Fruit fly (Drosophila melanogaster) whole organism, embryonic: Measurements from ENCODE around the gene CG14341.

Experiments
- Abd-B ChIP-seq: fragments of 200-800 bp; sonication (Bioruptor generic); optimal IDR thresholded peaks from 2 replicates; lab custom pipeline; 2018; ENCODE audit warnings: missing biosample characterization, mild to moderate bottlenecking, missing genetic modification characterization, moderate library complexity
- Ada2b ChIP-seq: fragments of 200-800 bp; sonication (Bioruptor generic); IDR thresholded peaks from 2 replicates; pipeline ENCODE4 v1.3.6; 2022; ENCODE audit warnings: missing biosample characterization, missing genetic modification characterization
- Bteb2 ChIP-seq: fragments of 200-800 bp; sonication (Bioruptor generic); optimal IDR thresholded peaks from 2 replicates; lab custom pipeline; 2016; ENCODE audit warnings: missing biosample characterization, missing genetic modification characterization
- CG10147 ChIP-seq: fragments of 200-800 bp; sonication (Bioruptor generic); optimal IDR thresholded peaks from 2 replicates; lab custom pipeline; 2019; ENCODE audit warnings: missing biosample characterization, mild to moderate bottlenecking, missing genetic modification characterization, moderate library complexity
- CG10959 ChIP-seq: fragments of 200-800 bp; sonication (Bioruptor generic); IDR thresholded peaks from 2 replicates; pipeline ENCODE4 v1.3.6; 2022; ENCODE audit warnings: missing biosample characterization, missing genetic modification characterization
- CG12769 ChIP-seq: fragments of 200-800 bp; sonication (Bioruptor generic); optimal IDR thresholded peaks from 2 replicates; lab custom pipeline; 2019; ENCODE audit warnings: missing biosample characterization, mild to moderate bottlenecking, missing genetic modification characterization, moderate library complexity
- CG13296 ChIP-seq: fragments of 200-800 bp; sonication (Bioruptor generic); optimal IDR thresholded peaks from 3 replicates; lab custom pipeline; 2018; ENCODE audit warnings: missing biosample characterization, mild to moderate bottlenecking, missing genetic modification characterization
- CG15514 ChIP-seq: fragments of 200-800 bp; sonication (Bioruptor generic); optimal IDR thresholded peaks from 3 replicates; lab custom pipeline; 2017; ENCODE audit warnings: missing biosample characterization, missing genetic modification characterization, mild to moderate bottlenecking, moderate library complexity, missing genetic modification reagents
- CG1602 ChIP-seq: fragments of 200-800 bp; sonication (Bioruptor generic); optimal IDR thresholded peaks from 3 replicates; lab custom pipeline; 2016; ENCODE audit warnings: missing biosample characterization, missing genetic modification characterization
- CG16813 ChIP-seq: fragments of 200-800 bp; sonication (Bioruptor generic); IDR thresholded peaks from 3 replicates; pipeline ENCODE4 v1.3.6; 2022; ENCODE audit warnings: missing biosample characterization, missing genetic modification characterization; ENCODE audit not compliant: partially characterized antibody
- CG17186 ChIP-seq: fragments of 200-800 bp; sonication (Bioruptor generic); optimal IDR thresholded peaks from 3 replicates; lab custom pipeline; 2017; ENCODE audit warnings: missing biosample characterization, missing genetic modification reagents, missing genetic modification characterization
- CG17912 ChIP-seq: fragments of 200-800 bp; sonication (Bioruptor generic); optimal IDR thresholded peaks from 2 replicates; lab custom pipeline; 2018; ENCODE audit warnings: missing biosample characterization, mild to moderate bottlenecking, missing genetic modification characterization
- CG2129 ChIP-seq: fragments of 200-800 bp; sonication (Bioruptor generic); IDR thresholded peaks from 2 replicates; pipeline ENCODE4 v1.3.6; 2022; ENCODE audit warnings: missing biosample characterization, missing genetic modification characterization; ENCODE audit not compliant: partially characterized antibody
- CG2678 ChIP-seq: fragments of 200-800 bp; sonication (Bioruptor generic); optimal IDR thresholded peaks from 3 replicates; lab custom pipeline; 2019; ENCODE audit warnings: missing biosample characterization, mild to moderate bottlenecking, missing genetic modification characterization, moderate library complexity
- CG3163 ChIP-seq: fragments of 200-800 bp; sonication (Bioruptor generic); optimal IDR thresholded peaks from 3 replicates; lab custom pipeline; 2016; ENCODE audit warnings: missing biosample characterization, missing genetic modification characterization
- CG4854 ChIP-seq: fragments of 200-800 bp; sonication (Bioruptor generic); optimal IDR thresholded peaks from 2 replicates; lab custom pipeline; 2016; ENCODE audit warnings: missing biosample characterization, missing genetic modification characterization, inconsistent platforms
- CG6654 ChIP-seq: fragments of 200-800 bp; sonication (Bioruptor generic); optimal IDR thresholded peaks from 2 replicates; lab custom pipeline; 2017; ENCODE audit warnings: missing biosample characterization, mild to moderate bottlenecking, missing genetic modification characterization
- CG7839 ChIP-seq: fragments of 200-800 bp; sonication (Bioruptor generic); optimal IDR thresholded peaks from 3 replicates; lab custom pipeline; 2018; ENCODE audit warnings: missing biosample characterization, mild to moderate bottlenecking, missing genetic modification characterization, moderate library complexity
- CG9817 ChIP-seq: fragments of 200-800 bp; sonication (Bioruptor generic); optimal IDR thresholded peaks from 2 replicates; lab custom pipeline; 2018; ENCODE audit warnings: missing biosample characterization, mild to moderate bottlenecking, missing genetic modification characterization, moderate library complexity
- CoRest ChIP-seq: fragments of 200-800 bp; sonication (Bioruptor generic); optimal IDR thresholded peaks from 3 replicates; lab custom pipeline; 2018; ENCODE audit warnings: missing biosample characterization, mild to moderate bottlenecking, missing genetic modification characterization, moderate library complexity
- Dbx ChIP-seq: fragments of 200-800 bp; sonication (Bioruptor generic); IDR thresholded peaks from 3 replicates; pipeline ENCODE4 v1.3.6; 2022; ENCODE audit warnings: missing biosample characterization, missing genetic modification characterization
- Dref ChIP-seq: fragments of 200-800 bp; sonication (Bioruptor generic); IDR thresholded peaks from 2 replicates; pipeline ENCODE4 v1.3.6; 2022; ENCODE audit warnings: missing biosample characterization, missing genetic modification characterization
- Elba2 ChIP-seq: fragments of 200-800 bp; sonication (Bioruptor generic); optimal IDR thresholded peaks from 3 replicates; lab custom pipeline; 2016; ENCODE audit warnings: missing biosample characterization, missing genetic modification characterization
- Ets97D ChIP-seq: fragments of 200-800 bp; sonication (Bioruptor generic); optimal IDR thresholded peaks from 3 replicates; lab custom pipeline; 2016; ENCODE audit warnings: missing biosample characterization, missing genetic modification characterization
- HmgD ChIP-seq: fragments of 200-800 bp; sonication (Bioruptor generic); optimal IDR thresholded peaks from 3 replicates; lab custom pipeline; 2016; ENCODE audit warnings: missing biosample characterization, missing genetic modification characterization
- Hr39 ChIP-seq: fragments of >200 bp; optimal IDR thresholded peaks from 2 replicates; lab custom pipeline; 2017
- Hr51 ChIP-seq, 2 experiments: fragments of 200-800 bp; sonication (Bioruptor generic); optimal IDR thresholded peaks; 2 replicates in 1 of 2; 3 replicates in 1 of 2; lab custom pipeline; 2016 to 2018; ENCODE audit warnings: missing biosample characterization in 2 of 2, missing genetic modification characterization in 2 of 2, mild to moderate bottlenecking in 1 of 2, moderate library complexity in 1 of 2
- Hr78 ChIP-seq, 2 experiments: fragments of 200-800 bp in 1 of 2; fragments of >200 bp in 1 of 2; sonication (Bioruptor generic) in 1 of 2; optimal IDR thresholded peaks; 2 replicates each; lab custom pipeline; 2017 to 2019; ENCODE audit warnings: missing biosample characterization in 2 of 2, missing genetic modification characterization in 2 of 2, mild to moderate bottlenecking in 1 of 2, moderate library complexity in 1 of 2
- MBD-R2 ChIP-seq: fragments of 200-800 bp; sonication (Bioruptor generic); IDR thresholded peaks from 2 replicates; pipeline ENCODE4 v1.3.6; 2022; ENCODE audit warnings: missing biosample characterization, missing genetic modification characterization
- Mad ChIP-seq: fragments of 200-800 bp; sonication (Bioruptor generic); optimal IDR thresholded peaks from 2 replicates; lab custom pipeline; 2016; ENCODE audit warnings: missing biosample characterization, missing genetic modification characterization
- Nf-YB ChIP-seq: fragments of 200-800 bp; sonication (Bioruptor generic); optimal IDR thresholded peaks from 3 replicates; lab custom pipeline; 2019; ENCODE audit warnings: missing biosample characterization, mild to moderate bottlenecking, missing genetic modification characterization, moderate library complexity
- Nf-YC ChIP-seq: fragments of 200-800 bp; optimal IDR thresholded peaks from 3 replicates; lab custom pipeline; 2019; ENCODE audit warnings: missing biosample characterization, mild to moderate bottlenecking, missing genetic modification characterization, moderate library complexity
- Usf ChIP-seq: fragments of 200-800 bp; sonication (Bioruptor generic); optimal IDR thresholded peaks from 2 replicates; lab custom pipeline; 2017; ENCODE audit warnings: missing genotype, missing biosample characterization, missing genetic modification characterization
- aop ChIP-seq: fragments of 200-800 bp; sonication (Bioruptor generic); IDR thresholded peaks from 2 replicates; pipeline ENCODE4 v1.3.6; 2022; ENCODE audit warnings: missing biosample characterization, missing genetic modification characterization
- crc ChIP-seq: fragments of 200-800 bp; sonication (Bioruptor generic); optimal IDR thresholded peaks from 2 replicates; lab custom pipeline; 2016; ENCODE audit warnings: missing biosample characterization, missing genetic modification characterization
- croc ChIP-seq: fragments of 200-800 bp; sonication (Bioruptor generic); conservative IDR thresholded peaks from 3 replicates; pipeline ENCODE4 v1.3.6; 2022; ENCODE audit warnings: missing biosample characterization, missing genetic modification characterization
- emc ChIP-seq: fragments of 200-800 bp; sonication (Bioruptor generic); optimal IDR thresholded peaks from 2 replicates; lab custom pipeline; 2016; ENCODE audit warnings: missing biosample characterization, missing genetic modification characterization
- esg ChIP-seq: fragments of 200-800 bp; sonication (Bioruptor generic); conservative IDR thresholded peaks from 2 replicates; pipeline ENCODE4 v1.3.6; 2022; ENCODE audit warnings: missing biosample characterization, missing genetic modification characterization
- eve ChIP-seq, 2 experiments: fragments of >200 bp; optimal IDR thresholded peaks; 2 replicates each; lab custom pipeline; 2017; ENCODE audit warnings: missing biosample characterization in 2 of 2, missing genetic modification characterization in 2 of 2
- fu2 ChIP-seq: fragments of 200-800 bp; sonication (Bioruptor generic); optimal IDR thresholded peaks from 2 replicates; lab custom pipeline; 2016; ENCODE audit warnings: missing biosample characterization, missing genetic modification characterization
- jumu ChIP-seq: fragments of 200-800 bp; sonication (Bioruptor generic); optimal IDR thresholded peaks from 3 replicates; lab custom pipeline; 2016; ENCODE audit warnings: missing biosample characterization, missing genetic modification characterization
- row ChIP-seq: fragments of 200-800 bp; sonication (Bioruptor generic); IDR thresholded peaks from 3 replicates; pipeline ENCODE4 v1.3.6; 2022; ENCODE audit warnings: missing biosample characterization, missing genetic modification characterization
- run ChIP-seq: fragments of 200-800 bp; sonication (Bioruptor generic); optimal IDR thresholded peaks from 3 replicates; lab custom pipeline; 2018; ENCODE audit warnings: missing biosample characterization, mild to moderate bottlenecking, missing genetic modification characterization
- sens ChIP-seq: fragments of 200-800 bp; sonication (Bioruptor generic); peaks from one replicate; lab custom pipeline; 2016; ENCODE audit warnings: missing biosample characterization, missing genetic modification characterization
- stc ChIP-seq: fragments of 200-800 bp; sonication (Bioruptor generic); IDR thresholded peaks from 2 replicates; pipeline ENCODE4 v1.3.6; 2022; ENCODE audit warnings: missing biosample characterization, missing genetic modification characterization
- tgo ChIP-seq: fragments of 200-800 bp; sonication (Bioruptor generic); IDR thresholded peaks from 3 replicates; pipeline ENCODE4 v1.3.6; 2022; ENCODE audit warnings: missing biosample characterization, missing genetic modification characterization
- toy ChIP-seq: fragments of 200-800 bp; sonication (Bioruptor generic); IDR thresholded peaks from 2 replicates; pipeline ENCODE4 v1.3.6; 2022; ENCODE audit warnings: missing biosample characterization, missing genetic modification characterization
- trem ChIP-seq: fragments of 200-800 bp; optimal IDR thresholded peaks from 3 replicates; lab custom pipeline; 2019; ENCODE audit warnings: missing biosample characterization, mild to moderate bottlenecking, missing genetic modification characterization, moderate library complexity
- unc-4 ChIP-seq: fragments of 200-800 bp; sonication (Bioruptor generic); IDR thresholded peaks from 2 replicates; pipeline ENCODE4 v1.3.6; 2022; ENCODE audit warnings: missing biosample characterization, missing genetic modification characterization; ENCODE audit not compliant: partially characterized antibody
- vfl ChIP-seq: fragments of 200-800 bp; sonication (Bioruptor generic); optimal IDR thresholded peaks from 2 replicates; lab custom pipeline; 2016; ENCODE audit warnings: missing biosample characterization, missing genetic modification characterization
- wor ChIP-seq: fragments of 200-800 bp; sonication (Bioruptor generic); IDR thresholded peaks from 2 replicates; pipeline ENCODE4 v1.3.6; 2022; ENCODE audit warnings: missing biosample characterization, missing genetic modification characterization

CG14341 gene

dm6 chr2L:1172704-1173107 is 6.4 kb downstream of the CG14341 start, which contains the start of the genes Charon and CG4887 (continued):
- TF ChIP-seq unc-4 (GFP tag; lab: Robert Waterston, UW) (peak; percentile 79), Abd-B (peak; percentile 87), CG2129 (peak; percentile 41; the same call in 1 of the 2 replicates), CG4854 (GFP tag; lab: Kevin White, UChicago) (peak; percentile 74), trem (tag; lab: Kevin White, UChicago) (peak; percentile 71), jumu (GFP tag; lab: Kevin White, UChicago) (peak; percentile 89), CG3163 (GFP tag; lab: Kevin White, UChicago) (peak; percentile 52), wor (GFP tag; lab: Robert Waterston, UW) (peak; percentile 57; the same call in 1 of the 2 replicates), eve (GFP tag; optimal IDR thresholded peaks at IDR 0.05; lab: Kevin White, UChicago) (no peak), toy (GFP tag; lab: Robert Waterston, UW) (peak; percentile 21; the same call in 1 of the 2 replicates), CG2678 (no peak), Ets97D (peak; percentile 81), Elba2 (peak; percentile 87), Nf-YB (GFP tag; lab: Kevin White, UChicago) (no peak), CG17912 (GFP tag; lab: Kevin White, UChicago) (peak; percentile 19), aop (GFP tag; lab: Robert Waterston, UW) (no peak), Dbx (GFP tag; lab: Robert Waterston, UW) (peak; percentile 89), CG17186 (GFP tag; lab: Kevin White, UChicago) (peak; percentile 24), MBD-R2 (GFP tag; lab: Robert Waterston, UW) (peak; percentile 89), HmgD (peak; percentile 71), CG16813 (GFP tag; lab: Robert Waterston, UW) (peak; percentile 75), Hr39 (lab: Kevin White, UChicago) (no peak), CG9817 (peak; percentile 89), CoRest (tag; lab: Kevin White, UChicago) (peak; percentile 92), emc (peak; percentile 17), Bteb2 (GFP tag; lab: Kevin White, UChicago) (peak; percentile 71), Mad (GFP tag; lab: Kevin White, UChicago) (peak; percentile 87), Ada2b (GFP tag; lab: Robert Waterston, UW) (peak; percentile 65), CG15514 (GFP tag; lab: Kevin White, UChicago) (peak; percentile 79), tgo (GFP tag; lab: Robert Waterston, UW) (peak; percentile 84), vfl (GFP tag; lab: Kevin White, UChicago) (peak; percentile 80), crc (GFP tag; lab: Kevin White, UChicago) (peak; percentile 65), row (GFP tag; lab: Robert Waterston, UW) (peak; percentile 95), croc (peak; percentile 76), CG10959 (GFP tag; lab: Robert Waterston, UW) (peak; percentile 73), run (tag; lab: Kevin White, UChicago) (no peak), Hr51 (GFP tag; optimal IDR thresholded peaks at IDR 0.05; lab: Kevin White, UChicago) (peak in 1 of 2 experiments; percentile 83), CG6654 (GFP tag; lab: Kevin White, UChicago) (peak; percentile 16), fu2 (GFP tag; lab: Kevin White, UChicago) (peak; percentile 87), Hr78 (GFP tag; optimal IDR thresholded peaks at IDR 0.05; lab: Kevin White, UChicago) (no peak), Nf-YC (tag; lab: Kevin White, UChicago) (no peak), esg (GFP tag; lab: Robert Waterston, UW) (peak; percentile 84), CG12769 (tag; lab: Kevin White, UChicago) (no peak), sens (GFP tag; lab: Kevin White, UChicago) (peak; percentile 97), CG10147 (no peak), Dref (GFP tag; lab: Robert Waterston, UW) (peak; percentile 55), CG7839 (tag; lab: Kevin White, UChicago) (no peak), CG1602 (GFP tag; lab: Kevin White, UChicago) (peak; percentile 83), Usf (GFP tag; lab: Kevin White, UChicago) (peak; percentile 53), stc (GFP tag; lab: Robert Waterston, UW) (0 out of 2 replicates have a peak, but pooled peaks have one; percentile 26), CG13296 (GFP tag; lab: Kevin White, UChicago) (peak; percentile 78)
